Fruit fly (Drosophila melanogaster): ENCODE measurements around the gene CG5478.

DNA sequence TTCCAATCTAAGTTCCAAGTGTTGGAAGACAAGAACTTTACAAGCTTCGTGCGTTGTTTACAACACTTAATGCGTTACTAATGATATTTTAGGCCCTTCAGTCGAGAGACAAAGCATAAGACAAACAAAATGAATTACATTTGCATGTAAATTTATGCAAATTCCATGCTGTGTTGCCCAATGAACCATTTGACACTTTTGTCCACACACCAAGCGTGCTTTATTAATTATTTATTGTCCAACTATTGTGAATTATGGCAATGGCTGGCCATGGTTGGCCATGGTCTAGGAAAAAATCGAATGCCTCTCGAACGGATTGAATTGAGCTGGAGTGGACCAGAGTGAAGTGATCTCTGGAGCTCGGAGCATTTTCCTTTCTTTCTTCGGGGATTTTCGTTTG is 5.4 kb downstream of the CG5478 start:
- TF ChIP-seq fd96Ca (GFP tag; IDR thresholded peaks at IDR 0.05) (no peak), CG9948 (tag; optimal IDR thresholded peaks at IDR 0.05) (no peak), CG4496 (GFP tag; IDR thresholded peaks at IDR 0.05) (no peak)

All from whole organism, pupa.